Fruit fly (Drosophila melanogaster) whole organism, wandering third instar larva: Measurements from ENCODE around the gene CG15210.

Experiments
- Abd-B ChIP-seq: fragments of >200 bp; optimal IDR thresholded peaks from 2 replicates; lab custom pipeline; 2017; ENCODE audit warnings: missing biosample characterization, missing genetic modification characterization
- CG32264 ChIP-seq: fragments of 200-800 bp; sonication (Bioruptor generic); optimal IDR thresholded peaks from 2 replicates; lab custom pipeline; 2016; ENCODE audit warnings: missing biosample characterization, missing genetic modification characterization
- CG9705 ChIP-seq: fragments of 200-800 bp; sonication (Bioruptor generic); optimal IDR thresholded peaks from 2 replicates; lab custom pipeline; 2018; ENCODE audit warnings: missing biosample characterization, mild to moderate bottlenecking, missing genetic modification characterization
- CrebA ChIP-seq: fragments of 200-800 bp; sonication (Bioruptor generic); optimal IDR thresholded peaks from 2 replicates; lab custom pipeline; 2016; ENCODE audit warnings: missing biosample characterization, mild to moderate bottlenecking, missing genetic modification characterization, borderline replicate concordance
- Dfd ChIP-seq: fragments of >200 bp; optimal IDR thresholded peaks from 2 replicates; lab custom pipeline; 2017; ENCODE audit warnings: missing biosample characterization, missing genetic modification characterization
- Dif ChIP-seq: fragments of 200-275, 200-300 bp; sonication (Bioruptor generic); optimal IDR thresholded peaks from 2 replicates; lab custom pipeline; 2018; ENCODE audit warnings: missing biosample characterization, missing genetic modification characterization; ENCODE audit not compliant: partially characterized antibody
- GATAd ChIP-seq: sonication (Bioruptor generic); optimal IDR thresholded peaks from 2 replicates; lab custom pipeline; 2016; ENCODE audit warnings: missing biosample characterization, missing genetic modification characterization
- HLH106 ChIP-seq: fragments of 200-800 bp; optimal IDR thresholded peaks from 3 replicates; lab custom pipeline; 2019; ENCODE audit warnings: missing biosample characterization, mild to moderate bottlenecking, missing genetic modification characterization, moderate library complexity
- Hnf4 ChIP-seq: fragments of 200-800 bp; sonication (Bioruptor generic); optimal IDR thresholded peaks from 2 replicates; lab custom pipeline; 2016; ENCODE audit warnings: missing biosample characterization, mild to moderate bottlenecking, missing genetic modification characterization
- Hr78 ChIP-seq: fragments of >200 bp; optimal IDR thresholded peaks from 2 replicates; lab custom pipeline; 2017; ENCODE audit warnings: missing biosample characterization, missing genetic modification characterization
- Hr83 ChIP-seq: fragments of 200-300 bp; sonication (Bioruptor generic); optimal IDR thresholded peaks from 2 replicates; lab custom pipeline; 2016; ENCODE audit warnings: missing biosample characterization, mild to moderate bottlenecking, missing genetic modification characterization, moderate library complexity; ENCODE audit not compliant: poor library complexity, severe bottlenecking
- Jra ChIP-seq: sonication (Bioruptor generic); optimal IDR thresholded peaks from 2 replicates; lab custom pipeline; 2016; ENCODE audit warnings: missing biosample characterization, missing genetic modification characterization
- Mio ChIP-seq: sonication (Bioruptor generic); optimal IDR thresholded peaks from 2 replicates; lab custom pipeline; 2016; ENCODE audit warnings: missing biosample characterization, missing genetic modification characterization
- Myc ChIP-seq: fragments of >200 bp; optimal IDR thresholded peaks from 2 replicates; lab custom pipeline; 2017
- N ChIP-seq: fragments of >200 bp; optimal IDR thresholded peaks from 2 replicates; lab custom pipeline; 2018; ENCODE audit warnings: missing biosample characterization, missing external identifiers, missing genetic modification characterization
- OdsH ChIP-seq: fragments of 200-800 bp; sonication (Bioruptor generic); optimal IDR thresholded peaks from 2 replicates; lab custom pipeline; 2016; ENCODE audit warnings: missing biosample characterization, mild to moderate bottlenecking, missing genetic modification characterization
- Rel ChIP-seq, 2 experiments: fragments of 200-800 bp; sonication (Bioruptor generic) in 1 of 2; optimal IDR thresholded peaks; 2 replicates in 1 of 2; 3 replicates in 1 of 2; lab custom pipeline; 2016 to 2019; ENCODE audit warnings: mild to moderate bottlenecking in 2 of 2, missing biosample characterization in 2 of 2, missing genetic modification characterization in 2 of 2, moderate library complexity in 1 of 2
- Sp1 ChIP-seq: fragments of 200-800 bp; sonication (Bioruptor generic); optimal IDR thresholded peaks from 3 replicates; lab custom pipeline; 2019; ENCODE audit warnings: missing biosample characterization, mild to moderate bottlenecking, missing genetic modification characterization, moderate library complexity
- Vsx2 ChIP-seq: fragments of 200-300, 225-300 bp; sonication (Bioruptor generic); optimal IDR thresholded peaks from 2 replicates; lab custom pipeline; 2018; ENCODE audit warnings: missing biosample characterization, missing genetic modification characterization; ENCODE audit not compliant: partially characterized antibody
- br ChIP-seq: fragments of 200-800 bp; sonication (Bioruptor generic); optimal IDR thresholded peaks from 2 replicates; lab custom pipeline; 2016; ENCODE audit warnings: missing biosample characterization, missing genetic modification characterization
- brk ChIP-seq: fragments of 200-800 bp; sonication (Bioruptor generic); optimal IDR thresholded peaks from 2 replicates; lab custom pipeline; 2016; ENCODE audit warnings: missing biosample characterization, mild to moderate bottlenecking, missing genetic modification characterization
- dl ChIP-seq, 2 experiments: fragments of 175-275, 200-275 bp in 1 of 2; fragments of 200-275 bp in 1 of 2; sonication (Bioruptor generic); optimal IDR thresholded peaks; lab custom pipeline; 2018; ENCODE audit warnings: mild to moderate bottlenecking in 2 of 2, missing biosample characterization in 2 of 2, missing genetic modification characterization in 2 of 2, moderate library complexity in 2 of 2; ENCODE audit not compliant: partially characterized antibody in 2 of 2, insufficient read depth in 1 of 2
- dmrt93B ChIP-seq: fragments of 200-800 bp; sonication (Bioruptor generic); optimal IDR thresholded peaks from 2 replicates; lab custom pipeline; 2018; ENCODE audit warnings: missing biosample characterization, mild to moderate bottlenecking, missing genetic modification characterization
- dsf ChIP-seq: sonication (Bioruptor generic); optimal IDR thresholded peaks from 2 replicates; lab custom pipeline; 2016; ENCODE audit warnings: missing biosample characterization, missing genetic modification characterization, borderline replicate concordance
- ey ChIP-seq: fragments of 200-800 bp; sonication (Bioruptor generic); optimal IDR thresholded peaks from 2 replicates; lab custom pipeline; 2016; ENCODE audit warnings: missing biosample characterization, missing genetic modification characterization
- foxo ChIP-seq, 2 experiments: fragments of 200-800 bp; sonication (Bioruptor generic); optimal IDR thresholded peaks; 2 replicates in 1 of 2; 3 replicates in 1 of 2; lab custom pipeline; 2016 to 2017; ENCODE audit warnings: missing biosample characterization in 2 of 2, missing genetic modification characterization in 2 of 2
- fru ChIP-seq: fragments of 200-800 bp; sonication (Bioruptor generic); optimal IDR thresholded peaks from 3 replicates; lab custom pipeline; 2016; ENCODE audit warnings: missing biosample characterization, mild to moderate bottlenecking, missing genetic modification characterization
- h ChIP-seq: fragments of 200-800 bp; sonication (Bioruptor generic); optimal IDR thresholded peaks from 3 replicates; lab custom pipeline; 2016; ENCODE audit warnings: missing biosample characterization, mild to moderate bottlenecking, missing genetic modification characterization
- jim ChIP-seq: fragments of 175-275, 200-325 bp; sonication (Bioruptor generic); optimal IDR thresholded peaks from 2 replicates; lab custom pipeline; 2016; ENCODE audit warnings: missing biosample characterization, mild to moderate bottlenecking, missing genetic modification characterization
- lola ChIP-seq: fragments of >200 bp; optimal IDR thresholded peaks from 2 replicates; lab custom pipeline; 2017; ENCODE audit warnings: missing biosample characterization, missing genetic modification characterization
- pan ChIP-seq: fragments of >200 bp; optimal IDR thresholded peaks from 2 replicates; lab custom pipeline; 2017
- psq ChIP-seq: fragments of 200-800 bp; sonication (Bioruptor generic); optimal IDR thresholded peaks from 3 replicates; lab custom pipeline; 2017; ENCODE audit warnings: missing biosample characterization, mild to moderate bottlenecking, missing genetic modification characterization, moderate library complexity
- rgr ChIP-seq: fragments of 200-800 bp; sonication (Bioruptor generic); optimal IDR thresholded peaks from 3 replicates; lab custom pipeline; 2016; ENCODE audit warnings: missing biosample characterization, mild to moderate bottlenecking, missing genetic modification characterization
- sage ChIP-seq: fragments of 200-800 bp; sonication (Bioruptor generic); optimal IDR thresholded peaks from 2 replicates; lab custom pipeline; 2016; ENCODE audit warnings: missing biosample characterization, mild to moderate bottlenecking, missing genetic modification characterization
- sv ChIP-seq: fragments of 200-800 bp; sonication (Bioruptor generic); optimal IDR thresholded peaks from 3 replicates; lab custom pipeline; 2016; ENCODE audit warnings: missing biosample characterization, missing genetic modification characterization
- tai ChIP-seq: sonication (Bioruptor generic); optimal IDR thresholded peaks from 2 replicates; lab custom pipeline; 2016; ENCODE audit warnings: missing biosample characterization, missing genetic modification characterization
- usp ChIP-seq: fragments of >200 bp; optimal IDR thresholded peaks from 2 replicates; lab custom pipeline; 2017; ENCODE audit warnings: missing biosample characterization, missing genetic modification characterization
- woc ChIP-seq: sonication (Bioruptor generic); optimal IDR thresholded peaks from 2 replicates; lab custom pipeline; 2016; ENCODE audit warnings: missing biosample characterization, mild to moderate bottlenecking, missing genetic modification characterization

CG15210 gene

dm6 chrX:10814113-10814512 is 24.9 kb upstream of the CG15210 start:
- no peak for TF ChIP-seq Rel (GFP tag; optimal IDR thresholded peaks at IDR 0.05; lab: Kevin White, UChicago)
- TF ChIP-seq Rel (tag; optimal IDR thresholded peaks at IDR 0.05; lab: Kevin White, UChicago) = no peak
- no peak for TF ChIP-seq Vsx2 (GFP tag; lab: Kevin White, UChicago)
- TF ChIP-seq pan (lab: Kevin White, UChicago) = no peak
- TF ChIP-seq CG9705 (GFP tag; lab: Kevin White, UChicago) = no peak
- no peak for TF ChIP-seq tai (GFP tag; lab: Kevin White, UChicago)
- no peak for TF ChIP-seq woc (GFP tag; lab: Kevin White, UChicago)
- no peak for TF ChIP-seq CG32264 (GFP tag; lab: Kevin White, UChicago)
- no peak for TF ChIP-seq Myc (lab: Kevin White, UChicago)
- no peak for TF ChIP-seq Hr78 (GFP tag; lab: Kevin White, UChicago)
- TF ChIP-seq N = no peak
- TF ChIP-seq dmrt93B (GFP tag; lab: Kevin White, UChicago) = no peak
- TF ChIP-seq OdsH = no peak
- TF ChIP-seq psq (GFP tag; lab: Kevin White, UChicago) = no peak
- no peak for TF ChIP-seq sv (GFP tag; lab: Kevin White, UChicago)
- no peak for TF ChIP-seq Sp1 (GFP tag; lab: Kevin White, UChicago)
- TF ChIP-seq Dif (GFP tag; lab: Kevin White, UChicago) = peak; percentile 35
- TF ChIP-seq dl (GFP tag; optimal IDR thresholded peaks at IDR 0.05; lab: Kevin White, UChicago; ENCODE audit: insufficient read depth in 1 of 2, partially characterized antibody in 2 of 2) = peak in 1 of 2 experiments; percentile 2

- TF ChIP-seq Dif (GFP tag; lab: Kevin White, UChicago) (no peak), Dfd (peak; percentile 3)
These were observed 24.1 kb upstream of the CG15210 start for dm6 chrX:10814832-10815372.

dm6 chrX:10815511-10816080 is 23.4 kb upstream of the CG15210 start:
- no peak for TF ChIP-seq CG32264 (GFP tag; lab: Kevin White, UChicago)
- no peak for TF ChIP-seq sv (GFP tag; lab: Kevin White, UChicago)
- no peak for TF ChIP-seq HLH106 (tag; lab: Kevin White, UChicago)
- TF ChIP-seq CrebA = peak; percentile 58
- no peak for TF ChIP-seq ey (GFP tag; lab: Kevin White, UChicago)
- TF ChIP-seq fru (GFP tag; lab: Kevin White, UChicago) = peak; percentile 41
- no peak for TF ChIP-seq dsf (GFP tag; lab: Kevin White, UChicago)
- no peak for TF ChIP-seq dmrt93B (GFP tag; lab: Kevin White, UChicago)
- no peak for TF ChIP-seq usp
- peak; percentile 14 for TF ChIP-seq OdsH
- no peak for TF ChIP-seq lola
- TF ChIP-seq woc (GFP tag; lab: Kevin White, UChicago) = no peak
- peak; percentile 76 for TF ChIP-seq psq (GFP tag; lab: Kevin White, UChicago)
- TF ChIP-seq GATAd (GFP tag; lab: Kevin White, UChicago) = no peak
- no peak for TF ChIP-seq foxo (GFP tag; optimal IDR thresholded peaks at IDR 0.05; lab: Kevin White, UChicago)
- no peak for TF ChIP-seq CG9705 (GFP tag; lab: Kevin White, UChicago)
- peak; percentile 40 to 44 for TF ChIP-seq dl (GFP tag; optimal IDR thresholded peaks at IDR 0.05; lab: Kevin White, UChicago; ENCODE audit: insufficient read depth in 1 of 2, partially characterized antibody in 2 of 2)
- no peak for TF ChIP-seq h
- no peak for TF ChIP-seq Mio (GFP tag; lab: Kevin White, UChicago)
- peak; percentile 99 for TF ChIP-seq N
- TF ChIP-seq Dfd = no peak
- no peak for TF ChIP-seq jim (GFP tag; lab: Kevin White, UChicago)
- TF ChIP-seq Hr78 (GFP tag; lab: Kevin White, UChicago) = peak; percentile 85
- TF ChIP-seq Jra (GFP tag; lab: Kevin White, UChicago) = no peak
- TF ChIP-seq Sp1 (GFP tag; lab: Kevin White, UChicago) = peak; percentile 19
- peak; percentile 10 for TF ChIP-seq Hnf4 (GFP tag; lab: Kevin White, UChicago)
- TF ChIP-seq Vsx2 (GFP tag; lab: Kevin White, UChicago) = no peak
- peak; percentile 21 for TF ChIP-seq Rel (GFP tag; optimal IDR thresholded peaks at IDR 0.05; lab: Kevin White, UChicago)
- peak; percentile 20 for TF ChIP-seq Rel (tag; optimal IDR thresholded peaks at IDR 0.05; lab: Kevin White, UChicago)
- TF ChIP-seq Myc (lab: Kevin White, UChicago) = no peak
- no peak for TF ChIP-seq pan (lab: Kevin White, UChicago)
- peak; percentile 13 for TF ChIP-seq Hr83 (GFP tag; lab: Kevin White, UChicago)
- peak; percentile 74 for TF ChIP-seq Abd-B (GFP tag; lab: Kevin White, UChicago)
- TF ChIP-seq brk = no peak
- TF ChIP-seq tai (GFP tag; lab: Kevin White, UChicago) = no peak
- no peak for TF ChIP-seq br (GFP tag; lab: Kevin White, UChicago)
- no peak for TF ChIP-seq rgr
- no peak for TF ChIP-seq sage (GFP tag; lab: Kevin White, UChicago)
- TF ChIP-seq Dif (GFP tag; lab: Kevin White, UChicago) = no peak
